Fruit fly (Drosophila melanogaster): Measurements from ENCODE around the gene wda.

The wda gene

dm6 chr3R:23257986-23258427, at the start of gene wda, which contains the start of gene Pex11c:
TSS of gene wda (minus strand) at chr3R:23258087.
TSS of gene Pex11c (plus strand) at chr3R:23258365.
- TF ChIP-seq noc (tag; optimal IDR thresholded peaks at IDR 0.05), result peak; percentile 57

- no peak for TF ChIP-seq noc (tag; optimal IDR thresholded peaks at IDR 0.05)
Measured at dm6 chr3R:23306828-23307227, 48.9 kb upstream of the wda start.

dm6 chr3R:23303297-23303696, 45.4 kb upstream of the wda start:
- no peak for TF ChIP-seq noc (tag; optimal IDR thresholded peaks at IDR 0.05)

dm6 chr3R:23302178-23302577, 44.3 kb upstream of the wda start:
- TF ChIP-seq noc (tag; optimal IDR thresholded peaks at IDR 0.05), result no peak

- no peak for TF ChIP-seq noc (tag; optimal IDR thresholded peaks at IDR 0.05)
Measured at dm6 chr3R:23301270-23301669, 43.4 kb upstream of the wda start.

- TF ChIP-seq noc (tag; optimal IDR thresholded peaks at IDR 0.05), result no peak
Measured at dm6 chr3R:23300091-23300918, 42.4 kb upstream of the wda start.

dm6 chr3R:23297132-23297862, 39.4 kb upstream of the wda start:
- no peak for TF ChIP-seq noc (tag; optimal IDR thresholded peaks at IDR 0.05)

- TF ChIP-seq noc (tag; optimal IDR thresholded peaks at IDR 0.05), result no peak
Measured at dm6 chr3R:23296146-23296545, 38.3 kb upstream of the wda start.

- peak; percentile 31 for TF ChIP-seq noc (tag; optimal IDR thresholded peaks at IDR 0.05)
Measured at dm6 chr3R:23295360-23295772, 37.5 kb upstream of the wda start.

dm6 chr3R:23293066-23293777, 35.3 kb upstream of the wda start:
- no peak for TF ChIP-seq noc (tag; optimal IDR thresholded peaks at IDR 0.05)

dm6 chr3R:23292267-23292666, 34.4 kb upstream of the wda start:
- TF ChIP-seq noc (tag; optimal IDR thresholded peaks at IDR 0.05), result no peak

dm6 chr3R:23290089-23290488, 32.2 kb upstream of the wda start, which contains the start of gene bb8:
TSS of gene bb8 (minus strand) at chr3R:23290189.
- TF ChIP-seq noc (tag; optimal IDR thresholded peaks at IDR 0.05), result no peak

- no peak for TF ChIP-seq noc (tag; optimal IDR thresholded peaks at IDR 0.05)
Measured at dm6 chr3R:23287951-23288350, 30.1 kb upstream of the wda start, which contains the start of gene wam. TSS of gene wam (minus strand) at chr3R:23288051.

- TF ChIP-seq noc (tag; optimal IDR thresholded peaks at IDR 0.05), result peak; percentile 41
Measured at dm6 chr3R:23284256-23284655, 26.4 kb upstream of the wda start.

dm6 chr3R:23283702-23284101, 25.8 kb upstream of the wda start, which contains the start of gene CG6763:
TSS of gene CG6763 (plus strand) at chr3R:23284002.
- no peak for TF ChIP-seq noc (tag; optimal IDR thresholded peaks at IDR 0.05)

dm6 chr3R:23280806-23281257, 22.9 kb upstream of the wda start, which contains the start of the genes orb and Cdc16:
TSS of gene orb (minus strand) at chr3R:23280856.
TSS of gene Cdc16 (plus strand) at chr3R:23281201.
- TF ChIP-seq noc (tag; optimal IDR thresholded peaks at IDR 0.05), result peak; percentile 84

Measured in whole organism, larva.